Worm (Caenorhabditis elegans) whole organism, midembryonic: ENCODE measurements around the gene sym-3.

Source experiments
- T22C8.4 ChIP-seq: fragments of 200-800 bp; sonication (Bioruptor generic); IDR thresholded peaks from 2 replicates; pipeline ENCODE4 v1.3.6; 2022; ENCODE audit warnings: missing genetic modification characterization, missing compliant biosample characterization
- cog-1 ChIP-seq: sonication (generic microtip); optimal IDR thresholded peaks from 2 replicates; lab custom pipeline; 2016; ENCODE audit warnings: missing genetic modification characterization, missing compliant biosample characterization
- flt-1 ChIP-seq: fragments of 200-800 bp; sonication (Bioruptor generic); IDR thresholded peaks from 2 replicates; pipeline ENCODE4 v1.3.6; 2022; ENCODE audit warnings: missing genetic modification characterization, missing compliant biosample characterization
- klf-2 ChIP-seq: fragments of 200-800 bp; sonication (Bioruptor generic); conservative IDR thresholded peaks from 2 replicates; pipeline ENCODE4 v1.3.6; 2022; ENCODE audit warnings: missing genetic modification reagents, missing genetic modification characterization, missing compliant biosample characterization
- med-1 ChIP-seq: sonication (generic microtip); optimal IDR thresholded peaks from 2 replicates; lab custom pipeline; 2017; ENCODE audit warnings: missing genetic modification characterization, mild to moderate bottlenecking, missing compliant biosample characterization, antibody characterized with exemption, missing genetic modification reagents; ENCODE audit not compliant: insufficient read depth
- tab-1 ChIP-seq: fragments of 200-800 bp; sonication (Bioruptor generic); IDR thresholded peaks from 2 replicates; pipeline ENCODE4 v1.3.6; 2022; ENCODE audit warnings: missing genetic modification characterization, missing compliant biosample characterization
- ztf-23 ChIP-seq: fragments of 200-800 bp; sonication (Bioruptor generic); IDR thresholded peaks from 2 replicates; pipeline ENCODE4 v1.3.6; 2022; ENCODE audit warnings: missing genetic modification reagents, missing genetic modification characterization, missing compliant biosample characterization
- ztf-29 ChIP-seq: fragments of 200-800 bp; sonication (Bioruptor generic); IDR thresholded peaks from 2 replicates; pipeline ENCODE4 v1.3.6; 2022; ENCODE audit warnings: missing genetic modification reagents, missing genetic modification characterization, missing compliant biosample characterization

DNA sequence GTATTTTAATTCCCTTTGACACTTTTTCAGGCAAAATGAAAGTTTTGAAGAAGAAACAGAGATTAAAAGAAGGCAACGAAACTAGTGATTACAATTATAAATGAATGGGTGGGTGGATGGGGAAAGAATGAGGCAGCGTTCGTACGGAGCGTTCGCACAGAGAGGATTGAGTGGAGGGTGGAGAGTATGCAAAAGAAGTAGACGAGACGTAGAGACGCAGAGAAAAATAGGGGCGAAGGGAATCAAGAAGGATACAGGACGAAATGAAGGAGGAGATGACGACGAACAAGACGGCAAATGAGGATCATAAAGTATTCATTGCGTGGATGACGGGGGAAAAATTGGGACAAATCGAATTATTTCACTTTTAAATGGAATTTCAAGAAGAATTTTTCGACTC is 8.8 kb upstream of the sym-3 start:
- TF ChIP-seq cog-1 (no peak), klf-2 (GFP tag; lab: Robert Waterston, UW) (no peak), ztf-29 (no peak), flt-1 (GFP tag; lab: Robert Waterston, UW) (no peak), med-1 (GFP tag; lab: Kevin White, UChicago) (no peak), ztf-23 (no peak), tab-1 (GFP tag; lab: Robert Waterston, UW) (no peak), T22C8.4 (GFP tag; lab: Robert Waterston, UW) (no peak)
